Fruit fly (Drosophila melanogaster): ENCODE results near the gene CG6013.

CG6013 gene

dm6 chr3R:19010923-19011322 lies 20.4 kb upstream of the CG6013 start (continued):
- no peak for TF ChIP-seq Hr78 (GFP tag; optimal IDR thresholded peaks at IDR 0.05)
- no peak for TF ChIP-seq CG8478 (optimal IDR thresholded peaks at IDR 0.05)
- no peak for TF ChIP-seq Poxn (GFP tag; IDR thresholded peaks at IDR 0.05)
- no peak for TF ChIP-seq CG14667 (GFP tag; IDR thresholded peaks at IDR 0.05)
- TF ChIP-seq ssp (GFP tag; IDR thresholded peaks at IDR 0.05): no peak
- TF ChIP-seq phol (tag; optimal IDR thresholded peaks at IDR 0.05): no peak
- TF ChIP-seq CoRest (tag; optimal IDR thresholded peaks at IDR 0.05): peak; percentile 39
- TF ChIP-seq twi (tag; optimal IDR thresholded peaks at IDR 0.05): no peak
- no peak for TF ChIP-seq Hmr (GFP tag; optimal IDR thresholded peaks at IDR 0.05)
- no peak for TF ChIP-seq CG13287 (GFP tag; IDR thresholded peaks at IDR 0.05; ENCODE audit: partially characterized antibody)
- no peak for TF ChIP-seq CG32767 (GFP tag; IDR thresholded peaks at IDR 0.05)
- TF ChIP-seq CG5180 (GFP tag; optimal IDR thresholded peaks at IDR 0.05): no peak
- TF ChIP-seq Spps (tag; optimal IDR thresholded peaks at IDR 0.05): no peak
- TF ChIP-seq Xrp1 (GFP tag; IDR thresholded peaks at IDR 0.05): peak; percentile 36; the same call in 1 of the 2 replicates
- TF ChIP-seq Tbp (GFP tag; optimal IDR thresholded peaks at IDR 0.05): no peak
- TF ChIP-seq az2 (GFP tag; optimal IDR thresholded peaks at IDR 0.05): no peak
- no peak for TF ChIP-seq CG30403 (GFP tag; optimal IDR thresholded peaks at IDR 0.05)
- TF ChIP-seq CG4707 (GFP tag; optimal IDR thresholded peaks at IDR 0.05): no peak
- TF ChIP-seq fd102C (GFP tag; optimal IDR thresholded peaks at IDR 0.05): peak; percentile 47
- no peak for TF ChIP-seq CG11398 (GFP tag; optimal IDR thresholded peaks at IDR 0.05)
- no peak for TF ChIP-seq CG11723 (GFP tag; optimal IDR thresholded peaks at IDR 0.05)
- no peak for TF ChIP-seq btn (GFP tag; optimal IDR thresholded peaks at IDR 0.05)
- TF ChIP-seq dmrt99B (tag; optimal IDR thresholded peaks at IDR 0.05): no peak
- no peak for TF ChIP-seq cg (GFP tag; optimal IDR thresholded peaks at IDR 0.05)
- no peak for TF ChIP-seq CG18476 (GFP tag; optimal IDR thresholded peaks at IDR 0.05)
- no peak for TF ChIP-seq Opbp (GFP tag; IDR thresholded peaks at IDR 0.05; ENCODE audit: partially characterized antibody)
- TF ChIP-seq CG12744 (GFP tag; optimal IDR thresholded peaks at IDR 0.05): no peak
- no peak for TF ChIP-seq sna (GFP tag; IDR thresholded peaks at IDR 0.05; ENCODE audit: partially characterized antibody)
- no peak for TF ChIP-seq al (GFP tag; IDR thresholded peaks at IDR 0.05)
- TF ChIP-seq cad (GFP tag; optimal IDR thresholded peaks at IDR 0.05): no peak
- TF ChIP-seq onecut (GFP tag; IDR thresholded peaks at IDR 0.05): no peak
- TF ChIP-seq CG17359 (tag; optimal IDR thresholded peaks at IDR 0.05): no peak
- TF ChIP-seq CG15514 (GFP tag; optimal IDR thresholded peaks at IDR 0.05): peak; percentile 9
- no peak for TF ChIP-seq NC2β (GFP tag; optimal IDR thresholded peaks at IDR 0.05)
- no peak for TF ChIP-seq jigr1 (GFP tag; IDR thresholded peaks at IDR 0.05)
- no peak for TF ChIP-seq CG10462 (GFP tag; optimal IDR thresholded peaks at IDR 0.05)
- TF ChIP-seq CG11085 (GFP tag; IDR thresholded peaks at IDR 0.05): no peak
- TF ChIP-seq zfh1 (GFP tag; IDR thresholded peaks at IDR 0.05): no peak
- TF ChIP-seq peb (GFP tag; IDR thresholded peaks at IDR 0.05): peak; percentile 26; the same call in 1 of the 2 replicates
- TF ChIP-seq CG13775 (GFP tag; optimal IDR thresholded peaks at IDR 0.05): no peak
- TF ChIP-seq CG8281 (tag; optimal IDR thresholded peaks at IDR 0.05): no peak
- TF ChIP-seq Ptx1 (GFP tag; IDR thresholded peaks at IDR 0.05): no peak
- no peak for TF ChIP-seq CG13424 (tag; optimal IDR thresholded peaks at IDR 0.05)
- TF ChIP-seq CG1792 (GFP tag; optimal IDR thresholded peaks at IDR 0.05): no peak
- no peak for TF ChIP-seq Hr3 (GFP tag; optimal IDR thresholded peaks at IDR 0.05)
- TF ChIP-seq D19B (GFP tag; optimal IDR thresholded peaks at IDR 0.05): no peak
- no peak for TF ChIP-seq toy (GFP tag; IDR thresholded peaks at IDR 0.05)
- no peak for TF ChIP-seq CG7372 (GFP tag; IDR thresholded peaks at IDR 0.05)
- TF ChIP-seq wek (GFP tag; optimal IDR thresholded peaks at IDR 0.05): no peak
- no peak for TF ChIP-seq CG6254 (GFP tag; optimal IDR thresholded peaks at IDR 0.05)
- TF ChIP-seq CG31388 (GFP tag; optimal IDR thresholded peaks at IDR 0.05): no peak
- TF ChIP-seq CrebB (tag; optimal IDR thresholded peaks at IDR 0.05): no peak

All from whole organism, embryonic.